Fruit fly (Drosophila melanogaster) whole organism, embryonic: ENCODE results near the gene Sodh1.
A peak's percentile ranks its signal among the peaks of the same experiment; 100 is the strongest.

Source experiments
- Antp ChIP-seq: fragments of 200-800 bp; sonication (Bioruptor generic); optimal IDR thresholded peaks from 3 replicates; lab custom pipeline; 2016; ENCODE audit warnings: missing biosample characterization, missing genetic modification characterization
- Atf-2 ChIP-seq: fragments of 200-800 bp; sonication (Bioruptor generic); optimal IDR thresholded peaks from 2 replicates; lab custom pipeline; 2016; ENCODE audit warnings: missing biosample characterization, missing genetic modification characterization
- CG10654 ChIP-seq: fragments of 200-800 bp; sonication (Bioruptor generic); optimal IDR thresholded peaks from 2 replicates; lab custom pipeline; 2016; ENCODE audit warnings: missing biosample characterization, missing genetic modification characterization
- CG11247 ChIP-seq: fragments of 200-800 bp; sonication (Bioruptor generic); IDR thresholded peaks from 2 replicates; pipeline ENCODE4 v1.3.6; 2022; ENCODE audit warnings: missing biosample characterization, missing genetic modification characterization
- CG12071 ChIP-seq: fragments of 200-800 bp; sonication (Bioruptor generic); optimal IDR thresholded peaks from 3 replicates; lab custom pipeline; 2018; ENCODE audit warnings: missing biosample characterization, mild to moderate bottlenecking, missing genetic modification characterization
- CG13287 ChIP-seq: fragments of 200-800 bp; sonication (Bioruptor generic); IDR thresholded peaks from 2 replicates; pipeline ENCODE4 v1.3.6; 2022; ENCODE audit warnings: missing biosample characterization, missing genetic modification characterization; ENCODE audit not compliant: partially characterized antibody
- CG14441 ChIP-seq: fragments of 200-800 bp; sonication (Bioruptor generic); IDR thresholded peaks from 2 replicates; pipeline ENCODE4 v1.3.6; 2022; ENCODE audit warnings: missing biosample characterization, missing genetic modification characterization
- CG14860 ChIP-seq: fragments of 200-800 bp; sonication (Bioruptor generic); IDR thresholded peaks from 3 replicates; pipeline ENCODE4 v1.3.6; 2022; ENCODE audit warnings: missing biosample characterization, missing genetic modification characterization; ENCODE audit not compliant: partially characterized antibody
- CG2129 ChIP-seq: fragments of 200-800 bp; sonication (Bioruptor generic); IDR thresholded peaks from 2 replicates; pipeline ENCODE4 v1.3.6; 2022; ENCODE audit warnings: missing biosample characterization, missing genetic modification characterization; ENCODE audit not compliant: partially characterized antibody
- CG2199 ChIP-seq: fragments of 200-800 bp; sonication (Bioruptor generic); IDR thresholded peaks from 3 replicates; pipeline ENCODE4 v1.3.6; 2022; ENCODE audit warnings: missing biosample characterization, missing genetic modification characterization
- CG31388 ChIP-seq: fragments of 200-800 bp; sonication (Bioruptor generic); optimal IDR thresholded peaks from 2 replicates; lab custom pipeline; 2016; ENCODE audit warnings: missing biosample characterization, missing genetic modification characterization
- CG32772 ChIP-seq: fragments of 200-800 bp; sonication (Bioruptor generic); IDR thresholded peaks from 2 replicates; pipeline ENCODE4 v1.3.6; 2022; ENCODE audit warnings: missing biosample characterization, missing genetic modification characterization
- CG4360 ChIP-seq: fragments of 200-800 bp; sonication (Bioruptor generic); IDR thresholded peaks from 2 replicates; pipeline ENCODE4 v1.3.6; 2022; ENCODE audit warnings: missing biosample characterization, missing genetic modification characterization
- CG5180 ChIP-seq: fragments of 200-800 bp; sonication (Bioruptor generic); optimal IDR thresholded peaks from 3 replicates; lab custom pipeline; 2017; ENCODE audit warnings: missing biosample characterization, missing genetic modification characterization, mild to moderate bottlenecking, moderate library complexity, missing genetic modification reagents
- CG6854 ChIP-seq: fragments of 200-800 bp; sonication (Bioruptor generic); optimal IDR thresholded peaks from 3 replicates; lab custom pipeline; 2017; ENCODE audit warnings: missing biosample characterization, mild to moderate bottlenecking, missing genetic modification characterization
- CG7372 ChIP-seq: fragments of 200-800 bp; sonication (Bioruptor generic); IDR thresholded peaks from 2 replicates; pipeline ENCODE4 v1.3.6; 2022; ENCODE audit warnings: missing biosample characterization, missing genetic modification characterization
- CG7963 ChIP-seq: fragments of 200-800 bp; sonication (Bioruptor generic); IDR thresholded peaks from 3 replicates; pipeline ENCODE4 v1.3.6; 2022; ENCODE audit warnings: missing biosample characterization, missing genetic modification characterization; ENCODE audit not compliant: partially characterized antibody
- Chrac-16 ChIP-seq: fragments of 200-800 bp; sonication (Bioruptor generic); optimal IDR thresholded peaks from 3 replicates; lab custom pipeline; 2016; ENCODE audit warnings: missing biosample characterization, missing genetic modification characterization
- D ChIP-seq, 2 experiments: fragments of 200-800 bp in 1 of 2; fragments of >200 bp in 1 of 2; sonication (Bioruptor generic) in 1 of 2; optimal IDR thresholded peaks; 2 replicates in 1 of 2; 3 replicates in 1 of 2; lab custom pipeline; 2017; ENCODE audit warnings: mild to moderate bottlenecking in 1 of 2, missing biosample characterization in 1 of 2, missing genetic modification characterization in 1 of 2, missing genetic modification reagents in 1 of 2
- Dip2 ChIP-seq: fragments of 200-800 bp; sonication (Bioruptor generic); IDR thresholded peaks from 2 replicates; pipeline ENCODE4 v1.3.6; 2022; ENCODE audit warnings: missing biosample characterization, missing genetic modification characterization
- Dref ChIP-seq: fragments of 200-800 bp; sonication (Bioruptor generic); IDR thresholded peaks from 2 replicates; pipeline ENCODE4 v1.3.6; 2022; ENCODE audit warnings: missing biosample characterization, missing genetic modification characterization
- Oaz ChIP-seq: fragments of 200-800 bp; sonication (Bioruptor generic); IDR thresholded peaks from 2 replicates; pipeline ENCODE4 v1.3.6; 2022; ENCODE audit warnings: missing biosample characterization, missing genetic modification characterization
- Rfx ChIP-seq: fragments of 200-800 bp; sonication (Bioruptor generic); IDR thresholded peaks from 2 replicates; pipeline ENCODE4 v1.3.6; 2022; ENCODE audit warnings: missing biosample characterization, missing genetic modification characterization
- Sox102F ChIP-seq: fragments of 200-800 bp; sonication (Bioruptor generic); optimal IDR thresholded peaks from 2 replicates; lab custom pipeline; 2018; ENCODE audit warnings: missing biosample characterization, mild to moderate bottlenecking, missing genetic modification characterization, moderate library complexity
- Ssrp ChIP-seq: fragments of 200-800 bp; sonication (Bioruptor generic); optimal IDR thresholded peaks from 2 replicates; lab custom pipeline; 2018; ENCODE audit warnings: missing biosample characterization, mild to moderate bottlenecking, missing genetic modification characterization, moderate library complexity
- Vsx1 ChIP-seq: fragments of 200-800 bp; sonication (Bioruptor generic); optimal IDR thresholded peaks from 2 replicates; lab custom pipeline; 2017; ENCODE audit warnings: missing biosample characterization, mild to moderate bottlenecking, missing genetic modification characterization, missing genetic modification reagents
- al ChIP-seq: fragments of 200-800 bp; sonication (Bioruptor generic); IDR thresholded peaks from 2 replicates; pipeline ENCODE4 v1.3.6; 2022; ENCODE audit warnings: missing biosample characterization, missing genetic modification characterization
- ash1 ChIP-seq: fragments of 200-800 bp; sonication (Bioruptor generic); optimal IDR thresholded peaks from 2 replicates; lab custom pipeline; 2018; ENCODE audit warnings: missing biosample characterization, mild to moderate bottlenecking, missing genetic modification characterization
- chif ChIP-seq, 2 experiments: fragments of 200-800 bp; sonication (Bioruptor generic); optimal IDR thresholded peaks; 3 replicates each; lab custom pipeline; 2016; ENCODE audit warnings: missing biosample characterization in 2 of 2, missing genetic modification characterization in 2 of 2
- chm ChIP-seq: fragments of 200-800 bp; sonication (Bioruptor generic); IDR thresholded peaks from 2 replicates; pipeline ENCODE4 v1.3.6; 2022; ENCODE audit warnings: missing biosample characterization, missing genetic modification characterization
- dm ChIP-seq: fragments of 200-800 bp; sonication (Bioruptor generic); optimal IDR thresholded peaks from 3 replicates; lab custom pipeline; 2016; ENCODE audit warnings: missing biosample characterization, missing genetic modification characterization
- dmrt99B ChIP-seq: fragments of 200-800 bp; sonication (Bioruptor generic); optimal IDR thresholded peaks from 2 replicates; lab custom pipeline; 2018; ENCODE audit warnings: missing biosample characterization, mild to moderate bottlenecking, missing genetic modification characterization, moderate library complexity
- dpn ChIP-seq, 2 experiments: fragments of 200-800 bp; sonication (Bioruptor generic); optimal IDR thresholded peaks; 3 replicates each; lab custom pipeline; 2016; ENCODE audit warnings: missing biosample characterization in 2 of 2, missing genetic modification characterization in 2 of 2
- dysf ChIP-seq: fragments of 200-800 bp; sonication (Bioruptor generic); IDR thresholded peaks from 3 replicates; pipeline ENCODE4 v1.3.6; 2022; ENCODE audit warnings: missing biosample characterization, missing genetic modification characterization
- esg ChIP-seq: fragments of 200-800 bp; sonication (Bioruptor generic); conservative IDR thresholded peaks from 2 replicates; pipeline ENCODE4 v1.3.6; 2022; ENCODE audit warnings: missing biosample characterization, missing genetic modification characterization
- gsb-n ChIP-seq: fragments of 200-800 bp; sonication (Bioruptor generic); optimal IDR thresholded peaks from 3 replicates; lab custom pipeline; 2018; ENCODE audit warnings: missing biosample characterization, mild to moderate bottlenecking, missing genetic modification characterization
- gt ChIP-seq: fragments of 200-800 bp; sonication (Bioruptor generic); IDR thresholded peaks from 2 replicates; pipeline ENCODE4 v1.3.6; 2022; ENCODE audit warnings: missing biosample characterization, missing genetic modification characterization
- jing ChIP-seq: fragments of 200-800 bp; sonication (Bioruptor generic); optimal IDR thresholded peaks from 2 replicates; lab custom pipeline; 2018; ENCODE audit warnings: missing biosample characterization, mild to moderate bottlenecking, missing genetic modification characterization
- otp ChIP-seq: fragments of 200-800 bp; sonication (Bioruptor generic); IDR thresholded peaks from 3 replicates; pipeline ENCODE4, ENCODE4 v1.3.6; 2022; ENCODE audit warnings: missing biosample characterization, missing genetic modification characterization
- pan ChIP-seq, 4 experiments: fragments of >200 bp in 3 of 4; fragments of 200-800 bp in 1 of 4; sonication (Bioruptor generic) in 1 of 4; optimal IDR thresholded peaks in 3 of 4; IDR thresholded peaks in 1 of 4; 2 replicates each; pipeline versions ENCODE4 v1.3.6 to Lab custom; 2017 to 2022; ENCODE audit warnings: missing biosample characterization in 2 of 4, missing genetic modification characterization in 2 of 4, mixed read lengths in 1 of 4
- pros ChIP-seq: fragments of 200-800 bp; sonication (Bioruptor generic); optimal IDR thresholded peaks from 3 replicates; lab custom pipeline; 2019; ENCODE audit warnings: missing biosample characterization, mild to moderate bottlenecking, missing genetic modification characterization, moderate library complexity
- ro ChIP-seq: fragments of 200-800 bp; sonication (Bioruptor generic); IDR thresholded peaks from 2 replicates; pipeline ENCODE4 v1.3.6; 2022; ENCODE audit warnings: missing biosample characterization, missing genetic modification characterization
- sd ChIP-seq: fragments of 200-800 bp; sonication (Bioruptor generic); optimal IDR thresholded peaks from 3 replicates; lab custom pipeline; 2018; ENCODE audit warnings: missing biosample characterization, mild to moderate bottlenecking, missing genetic modification characterization, moderate library complexity
- tin ChIP-seq: fragments of 200-800 bp; sonication (Bioruptor generic); optimal IDR thresholded peaks from 3 replicates; lab custom pipeline; 2016; ENCODE audit warnings: missing biosample characterization, missing genetic modification characterization
- usp ChIP-seq: fragments of >200 bp; optimal IDR thresholded peaks from 2 replicates; lab custom pipeline; 2017; ENCODE audit warnings: missing biosample characterization, missing genetic modification characterization
- yki ChIP-seq: fragments of >200 bp; optimal IDR thresholded peaks from 3 replicates; lab custom pipeline; 2018
- zen2 ChIP-seq: fragments of 200-800 bp; sonication (Bioruptor generic); IDR thresholded peaks from 3 replicates; pipeline ENCODE4 v1.3.6; 2022; ENCODE audit warnings: missing biosample characterization, missing genetic modification characterization; ENCODE audit not compliant: partially characterized antibody

Sodh1 gene

DNA sequence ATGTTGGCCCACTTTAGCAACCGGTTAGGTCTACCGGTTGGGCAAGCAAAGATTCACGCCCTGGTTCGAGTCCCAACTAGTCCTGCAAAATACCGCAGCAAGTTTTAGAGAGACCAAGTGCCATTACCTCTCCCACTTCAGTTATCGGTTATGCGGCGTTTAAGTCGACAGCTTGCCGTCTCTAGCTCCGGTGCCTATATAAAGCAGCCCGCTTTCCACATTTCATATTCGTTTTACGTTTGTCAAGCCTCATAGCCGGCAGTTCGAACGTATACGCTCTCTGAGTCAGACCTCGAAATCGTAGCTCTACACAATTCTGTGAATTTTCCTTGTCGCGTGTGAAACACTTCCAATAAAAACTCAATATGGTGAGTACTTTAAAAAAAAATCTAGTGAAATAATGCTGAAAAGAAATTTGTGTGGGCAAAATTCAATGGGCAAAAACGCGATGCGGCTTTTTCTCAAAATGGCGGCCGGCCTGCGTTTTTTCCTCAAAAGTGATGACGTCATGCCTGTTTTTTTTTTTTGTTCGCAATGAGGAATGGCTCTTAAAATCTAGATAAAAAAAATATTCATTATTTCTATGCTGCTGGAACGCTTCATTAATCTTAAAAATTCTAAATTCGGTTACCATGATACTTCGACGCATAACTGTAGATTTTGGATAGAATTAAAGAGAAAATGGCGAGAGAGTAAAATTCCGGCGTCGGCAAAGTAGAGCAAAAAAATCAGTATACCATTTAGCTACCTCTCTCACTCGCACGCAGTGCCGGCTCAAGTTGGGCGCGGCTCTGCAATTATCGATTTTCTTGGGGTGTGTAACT lies 34.5 kb downstream of the Sodh1 start, which contains the start of gene alphaTub84B (continued):
- TF ChIP-seq tin (GFP tag; lab: Kevin White, UChicago) (peak; percentile 20), CG12071 (GFP tag; lab: Kevin White, UChicago) (peak; percentile 79), gt (GFP tag; lab: Robert Waterston, UW) (no peak), CG2199 (GFP tag; lab: Robert Waterston, UW) (peak; percentile 85; the same call in 2 of the 3 replicates), gsb-n (peak; percentile 31), sd (tag; lab: Kevin White, UChicago) (peak; percentile 79), usp (no peak), Dip2 (GFP tag; lab: Robert Waterston, UW) (no peak), pan (optimal IDR thresholded peaks at IDR 0.05; lab: Kevin White, UChicago) (no peak), pan (GFP tag; optimal IDR thresholded peaks at IDR 0.05 in 1 of 2, IDR thresholded peaks at IDR 0.05 in 1 of 2) (peak in 1 of 2 experiments; percentile 59), CG14441 (GFP tag; lab: Robert Waterston, UW) (peak; percentile 46; the same call in 1 of the 2 replicates), dpn (GFP tag; optimal IDR thresholded peaks at IDR 0.05; lab: Kevin White, UChicago) (peak; percentile 57 to 81), yki (lab: Kevin White, UChicago) (no peak), Oaz (GFP tag; lab: Robert Waterston, UW) (no peak), CG7963 (GFP tag; lab: Robert Waterston, UW) (0 out of 3 replicates have a peak, but pooled peaks have one; percentile 20), al (GFP tag; lab: Robert Waterston, UW) (no peak), CG31388 (GFP tag; lab: Kevin White, UChicago) (no peak), chm (GFP tag; lab: Robert Waterston, UW) (peak; percentile 96), esg (GFP tag; lab: Robert Waterston, UW) (no peak), Dref (peak; percentile 89), zen2 (peak; percentile 40; the same call in 1 of the 3 replicates), CG4360 (peak; percentile 42; the same call in 1 of the 2 replicates), jing (GFP tag; lab: Kevin White, UChicago) (no peak), Antp (GFP tag; lab: Kevin White, UChicago) (peak; percentile 85), CG11247 (GFP tag; lab: Robert Waterston, UW) (peak; percentile 65), pros (GFP tag; lab: Kevin White, UChicago) (peak; percentile 33), chif (GFP tag; optimal IDR thresholded peaks at IDR 0.05; lab: Kevin White, UChicago) (peak; percentile 34 to 41), CG2129 (GFP tag; lab: Robert Waterston, UW) (no peak), Vsx1 (GFP tag; lab: Kevin White, UChicago) (peak; percentile 54), CG6854 (GFP tag; lab: Kevin White, UChicago) (peak; percentile 56), otp (peak; percentile 75; the same call in 2 of the 3 replicates), dysf (GFP tag; lab: Robert Waterston, UW) (0 out of 3 replicates have a peak, but pooled peaks have one; percentile 22), CG7372 (no peak), Ssrp (peak; percentile 24), Atf-2 (GFP tag; lab: Kevin White, UChicago) (peak; percentile 75), D (optimal IDR thresholded peaks at IDR 0.05; lab: Kevin White, UChicago) (no peak), D (GFP tag; optimal IDR thresholded peaks at IDR 0.05; lab: Kevin White, UChicago) (peak; percentile 48), CG32772 (GFP tag; lab: Robert Waterston, UW) (peak; percentile 51; the same call in 1 of the 2 replicates), Rfx (GFP tag; lab: Robert Waterston, UW) (peak; percentile 65), CG14860 (GFP tag; lab: Robert Waterston, UW) (peak; percentile 29; the same call in 1 of the 3 replicates), Sox102F (GFP tag; lab: Kevin White, UChicago) (no peak), CG10654 (GFP tag; lab: Kevin White, UChicago) (no peak), Chrac-16 (GFP tag; lab: Kevin White, UChicago) (peak; percentile 38), ash1 (GFP tag; lab: Kevin White, UChicago) (peak; percentile 67), dm (GFP tag; lab: Kevin White, UChicago) (peak; percentile 54), ro (GFP tag; lab: Robert Waterston, UW) (no peak), CG13287 (GFP tag; lab: Robert Waterston, UW) (peak; percentile 60), CG5180 (peak; percentile 52), dmrt99B (tag; lab: Kevin White, UChicago) (peak; percentile 63)
